Fruit fly (Drosophila melanogaster): ENCODE measurements around the gene CG15459.

The CG15459 gene

DNA sequence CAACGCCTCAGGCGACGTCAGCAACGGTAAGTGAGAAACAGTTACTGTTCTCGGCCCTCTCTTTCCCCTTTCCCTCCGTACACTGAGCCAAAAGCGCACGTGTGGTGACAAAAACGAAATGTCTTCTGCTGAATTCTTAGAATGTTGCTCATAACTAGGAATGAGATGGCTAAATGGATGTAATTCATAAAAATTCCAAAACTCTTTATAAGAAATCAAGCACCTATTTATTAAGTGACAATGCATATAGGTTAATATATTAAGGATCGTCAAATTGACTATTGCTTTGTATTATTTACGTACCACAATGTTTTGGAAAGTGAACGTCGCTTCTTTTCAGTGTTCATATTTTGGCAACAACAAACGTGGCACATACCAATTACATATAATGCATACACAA is 21.2 kb upstream of the CG15459 start (continued):
- TF ChIP-seq Fer1 (GFP tag; optimal IDR thresholded peaks at IDR 0.05) (peak; percentile 51), eve (GFP tag; optimal IDR thresholded peaks at IDR 0.05) (no peak), zf30C (GFP tag; optimal IDR thresholded peaks at IDR 0.05) (peak; percentile 50), CG9932 (GFP tag; IDR thresholded peaks at IDR 0.05) (peak; percentile 31), CG11504 (tag; optimal IDR thresholded peaks at IDR 0.05) (peak; percentile 62), CG12769 (tag; optimal IDR thresholded peaks at IDR 0.05) (no peak), dysf (GFP tag; IDR thresholded peaks at IDR 0.05) (peak; percentile 38; the same call in 1 of the 3 replicates), CG12391 (tag; optimal IDR thresholded peaks at IDR 0.05) (peak; percentile 15), grau (tag; optimal IDR thresholded peaks at IDR 0.05) (peak; percentile 44), sisA (GFP tag; IDR thresholded peaks at IDR 0.05) (0 out of 2 replicates have a peak, but pooled peaks have one; percentile 22), CG34376 (GFP tag; optimal IDR thresholded peaks at IDR 0.05) (peak; percentile 35), dpn (GFP tag; optimal IDR thresholded peaks at IDR 0.05) (peak; percentile 8 to 26), Hr3 (GFP tag; optimal IDR thresholded peaks at IDR 0.05) (peak; percentile 9), CG13424 (tag; optimal IDR thresholded peaks at IDR 0.05) (peak; percentile 48), CG14014 (GFP tag; IDR thresholded peaks at IDR 0.05) (0 out of 2 replicates have a peak, but pooled peaks have one; percentile 16), CG7987 (GFP tag; optimal IDR thresholded peaks at IDR 0.05) (no peak), Rfx (GFP tag; IDR thresholded peaks at IDR 0.05) (0 out of 2 replicates have a peak, but pooled peaks have one; percentile 7), ci (GFP tag; IDR thresholded peaks at IDR 0.05) (0 out of 3 replicates have a peak, but pooled peaks have one; percentile 15), Med (GFP tag) (peak; percentile 83), cas (GFP tag; IDR thresholded peaks at IDR 0.05) (no peak), PHDP (tag; optimal IDR thresholded peaks at IDR 0.05) (peak; percentile 33), CG13296 (GFP tag; optimal IDR thresholded peaks at IDR 0.05) (peak; percentile 45), CG12219 (GFP tag; optimal IDR thresholded peaks at IDR 0.05) (no peak), gro (GFP tag; optimal IDR thresholded peaks at IDR 0.05) (peak; percentile 5), Ravus (GFP tag; IDR thresholded peaks at IDR 0.05) (no peak), CG6854 (GFP tag; optimal IDR thresholded peaks at IDR 0.05) (no peak), esg (GFP tag; conservative IDR thresholded peaks at IDR 0.05) (no peak), CG9727 (GFP tag; optimal IDR thresholded peaks at IDR 0.05) (peak; percentile 20), Antp (GFP tag; optimal IDR thresholded peaks at IDR 0.05) (peak; percentile 23), Sin3A (optimal IDR thresholded peaks at IDR 0.05) (no peak), Hmr (GFP tag; optimal IDR thresholded peaks at IDR 0.05) (peak; percentile 68), CG3163 (GFP tag; optimal IDR thresholded peaks at IDR 0.05) (peak; percentile 14), ara (GFP tag; IDR thresholded peaks at IDR 0.05) (no peak), mirr (GFP tag; optimal IDR thresholded peaks at IDR 0.05) (no peak), mam (GFP tag; optimal IDR thresholded peaks at IDR 0.05) (peak; percentile 38), Bgb (GFP tag; IDR thresholded peaks at IDR 0.05; ENCODE audit: partially characterized antibody) (no peak), CG33213 (GFP tag; optimal IDR thresholded peaks at IDR 0.05) (no peak), CG17359 (tag; optimal IDR thresholded peaks at IDR 0.05) (peak; percentile 13), CG2712 (tag; optimal IDR thresholded peaks at IDR 0.05) (no peak), mld (GFP tag; IDR thresholded peaks at IDR 0.05; ENCODE audit: partially characterized antibody) (no peak), CG17829 (tag; optimal IDR thresholded peaks at IDR 0.05) (no peak), CG30020 (tag; optimal IDR thresholded peaks at IDR 0.05) (no peak), HLH4C (GFP tag; IDR thresholded peaks at IDR 0.05; ENCODE audit: partially characterized antibody) (no peak), CG8924 (tag; optimal IDR thresholded peaks at IDR 0.05) (peak; percentile 13), gem (tag; optimal IDR thresholded peaks at IDR 0.05) (peak; percentile 42), CG10654 (GFP tag; optimal IDR thresholded peaks at IDR 0.05) (no peak), Ssrp (tag; optimal IDR thresholded peaks at IDR 0.05) (no peak), CG2120 (GFP tag; optimal IDR thresholded peaks at IDR 0.05) (peak; percentile 72), bowl (GFP tag; IDR thresholded peaks at IDR 0.05) (no peak), tna (GFP tag; IDR thresholded peaks at IDR 0.05; ENCODE audit: partially characterized antibody) (no peak), maf-S (GFP tag; optimal IDR thresholded peaks at IDR 0.05) (no peak)
